Worm (Caenorhabditis elegans) whole organism, L4/young adult: Measurements from ENCODE around the gene cyp-33C5.

Experiments used
- dao-5 ChIP-seq: sonication (generic microtip); optimal IDR thresholded peaks from 2 replicates; lab custom pipeline; 2016; ENCODE audit warnings: missing genotype, missing genetic modification characterization, moderate library complexity, missing compliant biosample characterization
- him-1 ChIP-seq: sonication (generic microtip); optimal IDR thresholded peaks from 2 replicates; lab custom pipeline; 2016; ENCODE audit warnings: missing genotype, missing genetic modification reagents, missing genetic modification characterization, missing compliant biosample characterization

DNA sequence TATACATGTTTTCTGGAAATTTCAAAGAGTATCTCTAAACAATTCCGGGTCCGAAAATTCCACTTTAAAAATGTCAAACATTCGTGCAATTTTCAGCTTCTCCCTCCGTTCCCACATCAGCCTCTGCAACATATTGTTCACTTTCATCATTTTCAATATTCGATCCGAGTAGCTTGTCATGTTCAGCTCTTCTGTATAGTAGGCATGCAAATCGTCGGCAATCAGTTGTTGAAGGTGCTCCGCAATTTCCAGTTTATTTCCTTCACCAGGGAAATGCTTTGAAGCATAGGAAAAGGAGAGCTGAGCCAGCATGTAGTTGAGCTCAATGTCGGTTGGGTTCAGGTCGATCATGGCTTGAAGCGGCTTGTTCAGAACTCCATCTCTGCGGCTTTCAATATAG, 20.1 kb downstream of the cyp-33C5 start:
- TF ChIP-seq dao-5 (tag; lab: Kevin White, UChicago) (no peak), him-1 (tag; lab: Kevin White, UChicago) (no peak)
